Fruit fly (Drosophila melanogaster): ENCODE data around the gene Oseg1.

- TF ChIP-seq CG8478 (optimal IDR thresholded peaks at IDR 0.05) = no peak
- TF ChIP-seq CTCF (optimal IDR thresholded peaks at IDR 0.05) = no peak
These were observed 16.9 kb downstream of the Oseg1 start, which contains the start of gene CG7120 for dm6 chr3L:8395630-8396168.

Measured in S2 (cell line).